Worm (Caenorhabditis elegans): ENCODE data around the gene Y37E11B.10.
A peak's percentile ranks its signal among the peaks of the same experiment; 100 is the strongest.

Gene Y37E11B.10

ce11 chrIV:3652223-3652622, 46.0 kb upstream of the Y37E11B.10 start (continued):
- TF ChIP-seq fos-1 (tag; optimal IDR thresholded peaks at IDR 0.05) (no peak), zip-4 (GFP tag; optimal IDR thresholded peaks at IDR 0.05) (no peak), nhr-85 (tag) (peak; percentile 83), fkh-4 (tag; optimal IDR thresholded peaks at IDR 0.05; ENCODE audit: borderline replicate concordance) (no peak), Y116A8C.19 (tag; optimal IDR thresholded peaks at IDR 0.05; ENCODE audit: borderline replicate concordance) (no peak), nhr-20 (tag; optimal IDR thresholded peaks at IDR 0.05) (peak; percentile 69), F16B12.6 (tag; optimal IDR thresholded peaks at IDR 0.05) (no peak), lin-35 (GFP tag; optimal IDR thresholded peaks at IDR 0.05) (peak in 1 of 2 experiments; percentile 0), irx-1 (tag; optimal IDR thresholded peaks at IDR 0.05) (no peak), C16A3.4 (tag; optimal IDR thresholded peaks at IDR 0.05) (no peak), lin-14 (GFP tag; optimal IDR thresholded peaks at IDR 0.05) (peak; percentile 13), lin-15B (tag; optimal IDR thresholded peaks at IDR 0.05) (no peak), nhr-12 (tag; optimal IDR thresholded peaks at IDR 0.05) (no peak), mdl-1 (tag; optimal IDR thresholded peaks at IDR 0.05) (peak in 1 of 2 experiments; percentile 30), dpl-1 (GFP tag; optimal IDR thresholded peaks at IDR 0.05) (no peak), fkh-10 (GFP tag; optimal IDR thresholded peaks at IDR 0.05) (no peak), jun-1 (tag; optimal IDR thresholded peaks at IDR 0.05) (no peak), C34B4.2 (tag; optimal IDR thresholded peaks at IDR 0.05) (no peak), ceh-90 (tag; optimal IDR thresholded peaks at IDR 0.05) (no peak), hlh-4 (tag; optimal IDR thresholded peaks at IDR 0.05) (no peak), C04F5.9 (tag; optimal IDR thresholded peaks at IDR 0.05) (no peak), pqm-1 (tag; optimal IDR thresholded peaks at IDR 0.05) (no peak), isw-1 (GFP tag; IDR thresholded peaks at IDR 0.05) (no peak), sox-4 (tag; optimal IDR thresholded peaks at IDR 0.05) (no peak), xbp-1 (tag; optimal IDR thresholded peaks at IDR 0.05) (no peak)

ce11 chrIV:3648634-3649240, 42.5 kb upstream of the Y37E11B.10 start, which contains the start of gene CC8.2:
CC8.2 (minus strand) TSS chrIV:3648684.
- TF ChIP-seq unc-62 (GFP tag; optimal IDR thresholded peaks at IDR 0.05) (no peak), nhr-85 (tag) (peak; percentile 90), nhr-11 (tag; optimal IDR thresholded peaks at IDR 0.05) (no peak), Y116A8C.19 (tag; optimal IDR thresholded peaks at IDR 0.05; ENCODE audit: borderline replicate concordance) (no peak), nhr-19 (GFP tag; conservative IDR thresholded peaks at IDR 0.05) (peak; percentile 45), fkh-10 (GFP tag; optimal IDR thresholded peaks at IDR 0.05) (no peak), nhr-71 (tag; optimal IDR thresholded peaks at IDR 0.05) (peak; percentile 73), dpl-1 (GFP tag; optimal IDR thresholded peaks at IDR 0.05) (peak; percentile 9 to 50 (median 27)), lin-14 (GFP tag; optimal IDR thresholded peaks at IDR 0.05) (peak; percentile 82), nhr-47 (tag; optimal IDR thresholded peaks at IDR 0.05) (peak; percentile 58), nhr-90 (tag; optimal IDR thresholded peaks at IDR 0.05; ENCODE audit: poor library complexity) (peak; percentile 74), elt-3 (tag; optimal IDR thresholded peaks at IDR 0.05) (peak in 4 of 6 experiments; percentile 5 to 84 (median 61)), mdl-1 (tag; optimal IDR thresholded peaks at IDR 0.05) (peak in 1 of 2 experiments; percentile 70), lin-35 (GFP tag; optimal IDR thresholded peaks at IDR 0.05) (peak; percentile 16 to 66), nhr-20 (tag; optimal IDR thresholded peaks at IDR 0.05) (peak; percentile 59), grh-1 (GFP tag; IDR thresholded peaks at IDR 0.05) (0 out of 2 replicates have a peak, but pooled peaks have one; percentile 40), efl-1 (optimal IDR thresholded peaks at IDR 0.05) (peak in 1 of 2 experiments; percentile 0), efl-1 (GFP tag; optimal IDR thresholded peaks at IDR 0.05 in 1 of 2) (no peak), ceh-8 (GFP tag; optimal IDR thresholded peaks at IDR 0.05) (peak; percentile 22), unc-130 (tag; optimal IDR thresholded peaks at IDR 0.05) (peak; percentile 45), tbx-2 (tag; optimal IDR thresholded peaks at IDR 0.05) (peak; percentile 63), C16A3.4 (tag; optimal IDR thresholded peaks at IDR 0.05) (peak; percentile 17), sup-37 (GFP tag; optimal IDR thresholded peaks at IDR 0.05) (peak; percentile 6), blmp-1 (tag; optimal IDR thresholded peaks at IDR 0.05) (peak; percentile 55), lir-3 (tag; optimal IDR thresholded peaks at IDR 0.05; ENCODE audit: poor library complexity) (no peak), lsy-2 (tag; optimal IDR thresholded peaks at IDR 0.05) (peak; percentile 17 to 50), F16B12.6 (tag; optimal IDR thresholded peaks at IDR 0.05) (no peak), ceh-88 (GFP tag; IDR thresholded peaks at IDR 0.05) (no peak), snu-23 (GFP tag; optimal IDR thresholded peaks at IDR 0.05) (peak; percentile 63)

Data from whole organism, L1 larva.